Fruit fly (Drosophila melanogaster) whole organism, pupa: ENCODE measurements around the gene APC7.

Experiments used
- CG10348 ChIP-seq: fragments of 200-800 bp; sonication (Bioruptor generic); IDR thresholded peaks from 2 replicates; pipeline ENCODE4 v1.3.6; 2022; ENCODE audit warnings: missing biosample characterization, missing genetic modification characterization
- CG12605 ChIP-seq: fragments of 200-800 bp; sonication (Bioruptor generic); IDR thresholded peaks from 2 replicates; pipeline ENCODE4 v1.3.6; 2022; ENCODE audit warnings: missing biosample characterization, missing genetic modification characterization
- CG13204 ChIP-seq: fragments of 200-800 bp; sonication (Bioruptor generic); optimal IDR thresholded peaks from 2 replicates; lab custom pipeline; 2018; ENCODE audit warnings: missing biosample characterization, mild to moderate bottlenecking, missing genetic modification characterization, moderate library complexity
- CG14655 ChIP-seq: fragments of 200-800 bp; sonication (Bioruptor generic); optimal IDR thresholded peaks from 3 replicates; lab custom pipeline; 2017; ENCODE audit warnings: mild to moderate bottlenecking, missing biosample characterization, missing genetic modification reagents, missing genetic modification characterization
- CG15710 ChIP-seq: fragments of 200-800 bp; sonication (Bioruptor generic); optimal IDR thresholded peaks from 2 replicates; lab custom pipeline; 2018; ENCODE audit warnings: missing biosample characterization, mild to moderate bottlenecking, missing genetic modification characterization, moderate library complexity
- CG17806 ChIP-seq: fragments of 200-800 bp; sonication (Bioruptor generic); optimal IDR thresholded peaks from 2 replicates; lab custom pipeline; 2018; ENCODE audit warnings: missing biosample characterization, mild to moderate bottlenecking, missing genetic modification characterization, moderate library complexity
- CG32121 ChIP-seq: fragments of 200-800 bp; sonication (Bioruptor generic); IDR thresholded peaks from 2 replicates; pipeline ENCODE4 v1.3.6; 2022; ENCODE audit warnings: missing biosample characterization, missing genetic modification characterization
- CG34367 ChIP-seq: fragments of 200-800 bp; sonication (Bioruptor generic); optimal IDR thresholded peaks from 2 replicates; lab custom pipeline; 2018; ENCODE audit warnings: missing biosample characterization, mild to moderate bottlenecking, missing genetic modification characterization
- CG4496 ChIP-seq: fragments of 200-800 bp; sonication (Bioruptor generic); IDR thresholded peaks from 3 replicates; pipeline ENCODE4 v1.3.6; 2022; ENCODE audit warnings: missing biosample characterization, missing genetic modification characterization
- CG8159 ChIP-seq: fragments of 200-800 bp; sonication (Bioruptor generic); optimal IDR thresholded peaks from 3 replicates; lab custom pipeline; 2018; ENCODE audit warnings: missing biosample characterization, mild to moderate bottlenecking, missing genetic modification characterization, moderate library complexity
- CG8301 ChIP-seq: fragments of 200-800 bp; sonication (Bioruptor generic); optimal IDR thresholded peaks from 2 replicates; lab custom pipeline; 2018; ENCODE audit warnings: missing biosample characterization, mild to moderate bottlenecking, missing genetic modification characterization
- CG9948 ChIP-seq: fragments of 200-800 bp; sonication (Bioruptor generic); optimal IDR thresholded peaks from 2 replicates; lab custom pipeline; 2018; ENCODE audit warnings: missing biosample characterization, mild to moderate bottlenecking, missing genetic modification characterization, moderate library complexity
- D1 ChIP-seq: fragments of 200-800 bp; sonication (Bioruptor generic); optimal IDR thresholded peaks from 2 replicates; lab custom pipeline; 2018; ENCODE audit warnings: missing biosample characterization, mild to moderate bottlenecking, missing genetic modification characterization, moderate library complexity
- EcR ChIP-seq: fragments of 200-800 bp; sonication (Bioruptor generic); optimal IDR thresholded peaks from 3 replicates; lab custom pipeline; 2019; ENCODE audit warnings: missing biosample characterization, missing genetic modification characterization, mild to moderate bottlenecking, moderate library complexity, missing genetic modification reagents
- Ets98B ChIP-seq: fragments of 200-800 bp; sonication (Bioruptor generic); IDR thresholded peaks from 2 replicates; pipeline ENCODE4 v1.3.6; 2022; ENCODE audit warnings: missing biosample characterization, missing genetic modification characterization
- Pif1A ChIP-seq: fragments of 200-800 bp; sonication (Bioruptor generic); optimal IDR thresholded peaks from 3 replicates; lab custom pipeline; 2016; ENCODE audit warnings: missing biosample characterization, missing genetic modification characterization
- Pif1B ChIP-seq: fragments of 200-800 bp; sonication (Bioruptor generic); optimal IDR thresholded peaks from 3 replicates; lab custom pipeline; 2016; ENCODE audit warnings: missing biosample characterization, missing genetic modification characterization
- Snoo ChIP-seq: fragments of 200-800 bp; sonication (Bioruptor generic); optimal IDR thresholded peaks from 3 replicates; lab custom pipeline; 2017; ENCODE audit warnings: missing biosample characterization, mild to moderate bottlenecking, missing genetic modification characterization, inconsistent platforms
- fd96Ca ChIP-seq: fragments of 200-800 bp; sonication (Bioruptor generic); IDR thresholded peaks from 3 replicates; pipeline ENCODE4 v1.3.6; 2022; ENCODE audit warnings: missing biosample characterization, missing genetic modification characterization
- gl ChIP-seq: fragments of 200-800 bp; sonication (Bioruptor generic); optimal IDR thresholded peaks from 2 replicates; lab custom pipeline; 2018; ENCODE audit warnings: missing biosample characterization, mild to moderate bottlenecking, missing genetic modification characterization
- rn ChIP-seq: fragments of 200-800 bp; sonication (Bioruptor generic); IDR thresholded peaks from 2 replicates; pipeline ENCODE4 v1.3.6; 2022; ENCODE audit warnings: missing biosample characterization, missing genetic modification characterization

APC7 gene

DNA sequence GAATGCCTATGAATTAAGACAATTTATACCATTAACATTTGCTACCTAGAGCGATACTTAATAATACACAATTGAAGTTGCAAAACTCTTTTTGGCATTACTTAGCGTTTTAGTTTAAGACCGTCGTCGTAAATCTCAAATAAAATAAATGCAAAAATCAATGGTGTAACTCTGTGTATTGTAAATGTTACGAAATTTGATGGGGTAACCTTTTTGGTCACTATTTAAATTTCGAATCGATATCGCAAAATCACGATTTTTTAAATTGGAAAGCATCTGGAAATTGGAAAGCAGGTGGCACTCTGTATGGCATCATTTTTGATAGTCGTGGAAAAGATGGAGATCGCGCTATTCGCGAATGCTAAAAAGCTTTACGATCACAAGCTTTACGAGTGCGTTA lies at the start of gene APC7:
Gene APC7, plus strand, starts transcription at position 301 of the 400 bp plus-strand sequence.
- TF ChIP-seq D1 (tag; lab: Kevin White, UChicago) (no peak), CG12605 (GFP tag; lab: Robert Waterston, UW) (no peak), fd96Ca (GFP tag; lab: Robert Waterston, UW) (no peak), rn (GFP tag; lab: Robert Waterston, UW) (no peak), CG17806 (tag; lab: Kevin White, UChicago) (no peak), CG15710 (tag; lab: Kevin White, UChicago) (no peak), CG9948 (no peak), CG32121 (no peak), CG10348 (GFP tag; lab: Robert Waterston, UW) (no peak), CG34367 (no peak), Pif1B (GFP tag; lab: Kevin White, UChicago) (no peak), Ets98B (GFP tag; lab: Robert Waterston, UW) (no peak), CG8301 (tag; lab: Kevin White, UChicago) (no peak), gl (tag; lab: Kevin White, UChicago) (no peak), Snoo (tag; lab: Kevin White, UChicago) (no peak)

- peak; percentile 98 for TF ChIP-seq CG14655 (GFP tag; lab: Kevin White, UChicago)
- peak; percentile 93 for TF ChIP-seq CG8159 (tag; lab: Kevin White, UChicago)
- TF ChIP-seq CG34367: peak; percentile 94
- peak; percentile 94 for TF ChIP-seq CG15710 (tag; lab: Kevin White, UChicago)
- TF ChIP-seq CG10348 (GFP tag; lab: Robert Waterston, UW): peak; percentile 90
- TF ChIP-seq Pif1B (GFP tag; lab: Kevin White, UChicago): peak; percentile 97
- TF ChIP-seq gl (tag; lab: Kevin White, UChicago): peak; percentile 94
- TF ChIP-seq rn (GFP tag; lab: Robert Waterston, UW): peak; percentile 93
- TF ChIP-seq CG17806 (tag; lab: Kevin White, UChicago): peak; percentile 96
- TF ChIP-seq fd96Ca (GFP tag; lab: Robert Waterston, UW): peak; percentile 99
- TF ChIP-seq CG12605 (GFP tag; lab: Robert Waterston, UW): peak; percentile 97
- peak; percentile 94 for TF ChIP-seq CG9948
- TF ChIP-seq CG8301 (tag; lab: Kevin White, UChicago): peak; percentile 98
- peak; percentile 97 for TF ChIP-seq CG32121
- peak; percentile 96 for TF ChIP-seq Pif1A
- TF ChIP-seq CG4496 (GFP tag; lab: Robert Waterston, UW): peak; percentile 99
- TF ChIP-seq Snoo (tag; lab: Kevin White, UChicago): peak; percentile 94
- TF ChIP-seq D1 (tag; lab: Kevin White, UChicago): peak; percentile 84
- peak; percentile 97 for TF ChIP-seq Ets98B (GFP tag; lab: Robert Waterston, UW)
- peak; percentile 84 for TF ChIP-seq CG13204 (GFP tag; lab: Kevin White, UChicago)
- peak; percentile 47 for TF ChIP-seq EcR (GFP tag; lab: Kevin White, UChicago)
Observed at dm6 chrX:6549428-6550117, 47.3 kb upstream of the APC7 start.

dm6 chrX:6550118-6550502 lies 46.8 kb upstream of the APC7 start:
- TF ChIP-seq CG15710 (tag; lab: Kevin White, UChicago) (no peak), CG12605 (GFP tag; lab: Robert Waterston, UW) (no peak), fd96Ca (GFP tag; lab: Robert Waterston, UW) (no peak), Snoo (tag; lab: Kevin White, UChicago) (no peak), CG9948 (no peak), CG8159 (tag; lab: Kevin White, UChicago) (no peak), gl (tag; lab: Kevin White, UChicago) (no peak), Ets98B (GFP tag; lab: Robert Waterston, UW) (no peak), D1 (tag; lab: Kevin White, UChicago) (no peak), CG34367 (no peak), CG14655 (GFP tag; lab: Kevin White, UChicago) (no peak), CG13204 (GFP tag; lab: Kevin White, UChicago) (no peak), CG32121 (no peak), rn (GFP tag; lab: Robert Waterston, UW) (no peak), CG8301 (tag; lab: Kevin White, UChicago) (no peak), CG4496 (GFP tag; lab: Robert Waterston, UW) (no peak), Pif1A (no peak)

DNA sequence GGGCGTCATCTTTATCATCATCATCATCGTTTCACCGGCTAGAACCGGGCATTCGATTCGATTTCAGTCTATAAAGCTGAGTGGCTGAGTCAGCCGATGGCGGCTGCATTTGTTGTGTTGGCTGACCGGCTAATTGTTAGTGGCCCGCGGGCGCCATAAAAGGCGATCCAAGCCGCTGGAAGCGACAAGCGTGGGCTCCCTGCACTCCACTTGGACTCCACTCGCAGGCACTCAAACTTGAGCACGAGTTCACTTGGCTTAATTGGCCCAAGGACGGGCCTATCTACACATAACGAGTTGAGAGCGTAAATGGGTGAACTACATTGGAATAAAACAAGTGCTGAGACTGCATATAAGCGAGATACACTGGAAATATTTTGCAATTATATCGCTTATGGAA lies 45.4 kb upstream of the APC7 start:
- TF ChIP-seq CG15710 (tag; lab: Kevin White, UChicago) (no peak), EcR (GFP tag; lab: Kevin White, UChicago) (peak; percentile 74), rn (GFP tag; lab: Robert Waterston, UW) (no peak)

- TF ChIP-seq D1 (tag; lab: Kevin White, UChicago) (peak; percentile 11), CG15710 (tag; lab: Kevin White, UChicago) (peak; percentile 79), CG13204 (GFP tag; lab: Kevin White, UChicago) (peak; percentile 17), fd96Ca (GFP tag; lab: Robert Waterston, UW) (peak; percentile 79), CG9948 (peak; percentile 80), CG12605 (GFP tag; lab: Robert Waterston, UW) (no peak; the same call in 1 of the 2 replicates), Pif1B (GFP tag; lab: Kevin White, UChicago) (peak; percentile 83), Ets98B (GFP tag; lab: Robert Waterston, UW) (peak; percentile 83), Snoo (tag; lab: Kevin White, UChicago) (peak; percentile 80), EcR (GFP tag; lab: Kevin White, UChicago) (no peak), CG32121 (peak; percentile 87), CG10348 (GFP tag; lab: Robert Waterston, UW) (peak; percentile 68), gl (tag; lab: Kevin White, UChicago) (peak; percentile 48), CG4496 (GFP tag; lab: Robert Waterston, UW) (peak; percentile 90), CG14655 (GFP tag; lab: Kevin White, UChicago) (peak; percentile 97), CG34367 (peak; percentile 64), Pif1A (peak; percentile 70), CG8301 (tag; lab: Kevin White, UChicago) (peak; percentile 96), CG8159 (tag; lab: Kevin White, UChicago) (peak; percentile 78), rn (GFP tag; lab: Robert Waterston, UW) (peak; percentile 53), CG17806 (tag; lab: Kevin White, UChicago) (peak; percentile 75)
Observed at dm6 chrX:6571234-6571915, 25.5 kb upstream of the APC7 start.
